Worm (Caenorhabditis elegans) whole organism, L3 larva: ENCODE measurements around the gene T25B2.2.

Experiments
- ZK546.5 ChIP-seq: sonication (generic microtip); optimal IDR thresholded peaks from 2 replicates; lab custom pipeline; 2017; ENCODE audit warnings: missing biosample characterization, missing genetic modification characterization
- aly-2 ChIP-seq: fragments of 150-350 bp; optimal IDR thresholded peaks from 2 replicates; lab custom pipeline; 2014; ENCODE audit warnings: missing biosample characterization, missing genetic modification characterization
- ama-1 ChIP-seq: fragments of 150-350 bp; optimal IDR thresholded peaks from 2 replicates; lab custom pipeline; 2018
- ceh-28 ChIP-seq: fragments of 150-350 bp; optimal IDR thresholded peaks from 2 replicates; lab custom pipeline; 2014; ENCODE audit warnings: missing biosample characterization, missing genetic modification reagents, missing genetic modification characterization
- ceh-82 ChIP-seq: fragments of 150-350 bp; optimal IDR thresholded peaks from 2 replicates; lab custom pipeline; 2014; ENCODE audit warnings: missing biosample characterization, missing genetic modification characterization
- daf-12 ChIP-seq: fragments of 150-350 bp; optimal IDR thresholded peaks from 2 replicates; lab custom pipeline; 2014; ENCODE audit warnings: missing biosample characterization, missing genetic modification reagents, missing genetic modification characterization
- egl-27 ChIP-seq: sonication (generic microtip); optimal IDR thresholded peaks from 4 replicates; lab custom pipeline; 2017; ENCODE audit warnings: missing biosample characterization, missing genetic modification reagents, missing genetic modification characterization
- egl-5 ChIP-seq: fragments of 150-350 bp; optimal IDR thresholded peaks from 2 replicates; lab custom pipeline; 2017; ENCODE audit warnings: missing biosample characterization, missing genetic modification reagents, missing genetic modification characterization, inconsistent platforms
- elt-1 ChIP-seq: fragments of 150-350 bp; optimal IDR thresholded peaks from 2 replicates; lab custom pipeline; 2014; ENCODE audit warnings: missing biosample characterization, missing genetic modification characterization
- elt-2 ChIP-seq: sonication (generic microtip); optimal IDR thresholded peaks from 2 replicates; lab custom pipeline; 2016; ENCODE audit warnings: missing genetic modification reagents, mild to moderate bottlenecking, missing genetic modification characterization, missing compliant biosample characterization
- elt-3 ChIP-seq, 3 experiments: fragments of 150-350 bp in 1 of 3; sonication (generic microtip) in 2 of 3; optimal IDR thresholded peaks; 2 replicates in 2 of 3; 4 replicates in 1 of 3; lab custom pipeline; 2014 to 2017; ENCODE audit warnings: missing biosample characterization in 3 of 3, missing genetic modification characterization in 3 of 3
- eor-1 ChIP-seq, 2 experiments: fragments of 150-350 bp; optimal IDR thresholded peaks; 2 replicates each; lab custom pipeline; 2014 to 2018; ENCODE audit warnings: missing biosample characterization in 2 of 2, missing genetic modification characterization in 2 of 2
- fkh-10 ChIP-seq: sonication (generic microtip); optimal IDR thresholded peaks from 2 replicates; lab custom pipeline; 2017; ENCODE audit warnings: missing biosample characterization, missing genetic modification reagents, missing genetic modification characterization
- fos-1 ChIP-seq: fragments of 150-350 bp; optimal IDR thresholded peaks from 2 replicates; lab custom pipeline; 2014; ENCODE audit warnings: missing biosample characterization, missing genetic modification characterization
- hmg-11 ChIP-seq: sonication (generic microtip); optimal IDR thresholded peaks from 2 replicates; lab custom pipeline; 2016; ENCODE audit warnings: missing genetic modification characterization, missing compliant biosample characterization
- jun-1 ChIP-seq: fragments of 150-350 bp; optimal IDR thresholded peaks from 2 replicates; lab custom pipeline; 2014; ENCODE audit warnings: missing biosample characterization, missing genetic modification reagents, missing genetic modification characterization
- lin-15B ChIP-seq: fragments of 150-350 bp; optimal IDR thresholded peaks from 2 replicates; lab custom pipeline; 2014; ENCODE audit warnings: missing biosample characterization, missing genetic modification characterization
- lin-39 ChIP-seq: fragments of 150-350 bp; optimal IDR thresholded peaks from 2 replicates; lab custom pipeline; 2018; ENCODE audit warnings: missing biosample characterization, missing genetic modification reagents, missing genetic modification characterization
- lsy-12 ChIP-seq: sonication (generic microtip); optimal IDR thresholded peaks from 2 replicates; lab custom pipeline; 2016; ENCODE audit warnings: mild to moderate bottlenecking, missing genetic modification characterization, missing compliant biosample characterization
- mml-1 ChIP-seq: fragments of 150-350 bp; sonication (generic microtip); optimal IDR thresholded peaks from 3 replicates; lab custom pipeline; 2014; ENCODE audit warnings: missing biosample characterization, missing genetic modification characterization
- nfya-1 ChIP-seq: sonication (generic microtip); optimal IDR thresholded peaks from 2 replicates; lab custom pipeline; 2017; ENCODE audit warnings: missing genetic modification characterization, mild to moderate bottlenecking, missing compliant biosample characterization, antibody characterized with exemption, moderate library complexity; ENCODE audit not compliant: insufficient read depth
- nhr-11 ChIP-seq: fragments of 150-350 bp; optimal IDR thresholded peaks from 2 replicates; lab custom pipeline; 2014; ENCODE audit warnings: missing biosample characterization, missing genetic modification characterization
- nhr-12 ChIP-seq: fragments of 150-350 bp; optimal IDR thresholded peaks from 2 replicates; lab custom pipeline; 2014; ENCODE audit warnings: missing biosample characterization, missing genetic modification characterization
- nhr-23 ChIP-seq: fragments of 150-350 bp; optimal IDR thresholded peaks from 2 replicates; lab custom pipeline; 2014; ENCODE audit warnings: missing biosample characterization, missing genetic modification reagents, missing genetic modification characterization
- nhr-237 ChIP-seq: fragments of 150-350 bp; optimal IDR thresholded peaks from 2 replicates; lab custom pipeline; 2014; ENCODE audit warnings: missing biosample characterization, missing genetic modification characterization
- nhr-25 ChIP-seq: sonication (generic microtip); optimal IDR thresholded peaks from 2 replicates; lab custom pipeline; 2017; ENCODE audit warnings: missing biosample characterization, missing genetic modification characterization
- nhr-28 ChIP-seq: fragments of 150-350 bp; optimal IDR thresholded peaks from 2 replicates; lab custom pipeline; 2014; ENCODE audit warnings: missing biosample characterization, missing genetic modification characterization
- nhr-43 ChIP-seq: sonication (generic microtip); optimal IDR thresholded peaks from 2 replicates; lab custom pipeline; 2016; ENCODE audit warnings: mild to moderate bottlenecking, missing genetic modification characterization, missing compliant biosample characterization; ENCODE audit not compliant: poor library complexity, severe bottlenecking
- nhr-67 ChIP-seq: fragments of 150-350 bp; optimal IDR thresholded peaks from 2 replicates; lab custom pipeline; 2014; ENCODE audit warnings: missing biosample characterization, missing genetic modification characterization
- nhr-76 ChIP-seq: fragments of 150-350 bp; sonication (generic microtip); optimal IDR thresholded peaks from 5 replicates; lab custom pipeline; 2014; ENCODE audit warnings: missing biosample characterization, missing genetic modification characterization
- pha-4 ChIP-seq: fragments of 150-350 bp; optimal IDR thresholded peaks from 2 replicates; lab custom pipeline; 2014; ENCODE audit warnings: missing biosample characterization, missing genetic modification reagents, missing genetic modification characterization
- pqm-1 ChIP-seq: fragments of 150-350 bp; optimal IDR thresholded peaks from 2 replicates; lab custom pipeline; 2017; ENCODE audit warnings: missing biosample characterization, missing genetic modification characterization, inconsistent platforms
- sea-2 ChIP-seq: fragments of 150-350 bp; sonication (generic microtip); optimal IDR thresholded peaks from 4 replicates; lab custom pipeline; 2014; ENCODE audit warnings: missing biosample characterization, missing genetic modification reagents, missing genetic modification characterization
- snpc-4 ChIP-seq: fragments of 150-350 bp; optimal IDR thresholded peaks from 2 replicates; lab custom pipeline; 2014; ENCODE audit warnings: missing biosample characterization, missing genetic modification characterization
- tbx-2 ChIP-seq: sonication (generic microtip); optimal IDR thresholded peaks from 2 replicates; lab custom pipeline; 2016; ENCODE audit warnings: mild to moderate bottlenecking, missing genetic modification characterization, missing compliant biosample characterization
- unc-39 ChIP-seq: sonication (generic microtip); optimal IDR thresholded peaks from 4 replicates; lab custom pipeline; 2017; ENCODE audit warnings: missing biosample characterization, missing genetic modification characterization
- unc-62 ChIP-seq: fragments of 150-350 bp; sonication (generic microtip); optimal IDR thresholded peaks from 4 replicates; lab custom pipeline; 2014; ENCODE audit warnings: missing biosample characterization, missing genetic modification reagents, missing genetic modification characterization
- zag-1 ChIP-seq: fragments of 150-350 bp; optimal IDR thresholded peaks from 2 replicates; lab custom pipeline; 2014; ENCODE audit warnings: missing biosample characterization, missing genetic modification characterization
- ztf-11 ChIP-seq: fragments of 150-350 bp; optimal IDR thresholded peaks from 2 replicates; lab custom pipeline; 2014; ENCODE audit warnings: missing biosample characterization, missing genetic modification characterization
- ztf-4 ChIP-seq: fragments of 150-350 bp; optimal IDR thresholded peaks from 2 replicates; lab custom pipeline; 2014; ENCODE audit warnings: missing biosample characterization, missing genetic modification characterization

Gene T25B2.2

DNA sequence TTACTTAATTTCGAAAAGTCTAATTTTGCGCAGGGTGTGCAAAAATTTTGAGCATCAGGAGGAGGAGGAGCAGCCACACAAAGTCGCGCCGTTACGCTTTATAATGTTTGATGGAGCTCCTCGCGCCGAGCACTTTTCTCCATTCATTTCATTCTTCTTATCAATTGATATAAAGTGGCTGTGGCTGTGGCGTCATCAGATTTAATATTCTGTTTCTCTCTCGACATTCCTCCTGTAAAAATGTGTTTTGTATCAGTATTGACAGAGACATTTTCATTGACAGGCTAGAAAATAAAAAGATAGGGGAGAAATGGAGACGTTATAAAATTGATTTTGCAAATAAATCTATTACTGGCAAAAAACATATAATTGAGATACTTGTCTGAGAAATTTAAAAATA, 40.2 kb upstream of the T25B2.2 start:
- TF ChIP-seq eor-1 (tag; optimal IDR thresholded peaks at IDR 0.05; lab: Kevin White, UChicago) (no peak), nhr-12 (tag; lab: Kevin White, UChicago) (no peak), nhr-28 (tag; lab: Kevin White, UChicago) (no peak), fos-1 (tag; lab: Kevin White, UChicago) (no peak), pqm-1 (peak; percentile 53), egl-5 (tag; lab: Kevin White, UChicago) (no peak), elt-2 (tag; lab: Kevin White, UChicago) (peak; percentile 80), ama-1 (no peak), tbx-2 (tag; lab: Kevin White, UChicago) (no peak), nhr-11 (tag; lab: Kevin White, UChicago) (no peak), pha-4 (tag; lab: Kevin White, UChicago) (peak; percentile 25), nfya-1 (tag; lab: Kevin White, UChicago) (peak; percentile 1)

DNA sequence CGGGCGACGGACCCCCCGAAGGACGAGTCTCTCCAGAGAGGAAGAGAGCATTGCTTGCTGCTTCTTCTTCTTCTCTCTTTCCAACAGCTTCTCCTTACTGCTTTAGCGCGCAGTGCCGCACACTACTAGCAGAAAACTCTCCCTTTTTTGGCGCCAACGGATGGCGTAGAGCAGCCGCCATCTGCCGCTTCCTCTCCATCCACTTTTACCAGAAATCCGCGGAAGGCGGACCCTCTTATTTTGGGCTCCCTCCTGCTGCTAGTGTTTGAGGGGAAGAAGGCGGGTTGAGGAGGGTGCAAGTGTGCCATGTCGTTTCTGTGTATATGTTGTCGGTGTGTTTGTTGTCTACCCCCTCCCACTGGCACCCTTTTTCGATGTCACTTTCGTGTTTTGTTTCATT, 35.0 kb upstream of the T25B2.2 start:
- TF ChIP-seq ztf-11 (tag; lab: Kevin White, UChicago) (no peak), nhr-11 (tag; lab: Kevin White, UChicago) (no peak), ZK546.5 (tag; lab: Kevin White, UChicago) (no peak), pqm-1 (no peak), egl-27 (tag; lab: Kevin White, UChicago) (no peak), nhr-25 (tag; lab: Kevin White, UChicago) (no peak), jun-1 (tag; lab: Kevin White, UChicago) (no peak), mml-1 (tag; lab: Kevin White, UChicago) (no peak), nhr-76 (no peak), hmg-11 (tag; lab: Kevin White, UChicago) (peak; percentile 55), nhr-237 (no peak), ztf-4 (tag; lab: Kevin White, UChicago) (no peak), nhr-43 (tag; lab: Kevin White, UChicago) (no peak), nhr-67 (tag; lab: Kevin White, UChicago) (no peak), nhr-28 (tag; lab: Kevin White, UChicago) (no peak), nhr-23 (no peak), fkh-10 (GFP tag; lab: Kevin White, UChicago) (no peak), lsy-12 (no peak), sea-2 (no peak), nfya-1 (tag; lab: Kevin White, UChicago) (peak; percentile 47), elt-2 (tag; lab: Kevin White, UChicago) (no peak), zag-1 (tag; lab: Kevin White, UChicago) (no peak), snpc-4 (tag; lab: Kevin White, UChicago) (no peak), lin-39 (tag; lab: Kevin White, UChicago) (no peak), ceh-28 (tag; lab: Kevin White, UChicago) (no peak), daf-12 (tag; lab: Kevin White, UChicago) (no peak), ceh-82 (tag; lab: Kevin White, UChicago) (no peak), elt-3 (tag; optimal IDR thresholded peaks at IDR 0.05; lab: Kevin White, UChicago) (no peak), elt-1 (tag; lab: Kevin White, UChicago) (no peak), tbx-2 (tag; lab: Kevin White, UChicago) (peak; percentile 30), unc-62 (GFP tag; lab: Kevin White, UChicago) (peak; percentile 43)

DNA sequence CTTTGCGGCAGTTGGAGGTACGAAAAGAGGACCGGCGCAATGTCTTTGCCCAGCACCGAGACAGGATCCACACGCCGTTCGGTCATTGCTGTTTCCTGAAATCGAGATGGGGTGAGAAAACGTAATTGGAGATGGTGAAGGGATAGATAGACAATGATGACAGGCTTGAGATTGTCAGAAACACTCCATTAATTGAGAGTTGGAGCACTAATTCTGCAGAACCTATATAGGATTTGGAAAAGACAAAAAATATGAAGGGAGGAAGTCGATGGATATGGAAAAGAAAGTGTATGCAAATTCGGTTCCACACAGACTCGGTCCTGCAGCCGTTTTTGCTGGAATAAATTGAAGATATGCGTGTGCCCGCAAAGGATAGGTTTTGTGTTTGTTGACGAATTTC, 31.2 kb upstream of the T25B2.2 start, which contains the start of gene Y72A10A.1:
Gene Y72A10A.1 (minus strand): TSS at position 101 of the 400 bp plus-strand sequence.
- TF ChIP-seq nhr-28 (tag; lab: Kevin White, UChicago) (no peak), aly-2 (tag; lab: Kevin White, UChicago) (no peak), lin-15B (no peak), eor-1 (tag; optimal IDR thresholded peaks at IDR 0.05; lab: Kevin White, UChicago) (no peak), unc-39 (tag; lab: Kevin White, UChicago) (no peak)
